Worm (Caenorhabditis elegans) whole organism, young adult: Measurements from ENCODE around the gene B0554.1.

ENCODE experiments used
- nhr-179 ChIP-seq: sonication (generic microtip); optimal IDR thresholded peaks from 2 replicates; lab custom pipeline; 2016; ENCODE audit warnings: mild to moderate bottlenecking, missing genetic modification characterization, missing compliant biosample characterization
- unc-62 ChIP-seq: fragments of 150-350 bp; optimal IDR thresholded peaks from 2 replicates; lab custom pipeline; 2014; ENCODE audit warnings: missing biosample characterization, missing genetic modification reagents, missing genetic modification characterization

- TF ChIP-seq nhr-179 (tag; lab: Kevin White, UChicago) (no peak), unc-62 (GFP tag; lab: Kevin White, UChicago) (no peak)
Observed at ce11 chrV:412820-413219, 25.4 kb upstream of the B0554.1 start.
